Fruit fly (Drosophila melanogaster) whole organism, pupa: ENCODE measurements around the gene Hr38.
A peak's percentile ranks its signal among the peaks of the same experiment; 100 is the strongest.

Experiments used
- CG10348 ChIP-seq: fragments of 200-800 bp; sonication (Bioruptor generic); IDR thresholded peaks from 2 replicates; pipeline ENCODE4 v1.3.6; 2022; ENCODE audit warnings: missing biosample characterization, missing genetic modification characterization
- CG12605 ChIP-seq: fragments of 200-800 bp; sonication (Bioruptor generic); IDR thresholded peaks from 2 replicates; pipeline ENCODE4 v1.3.6; 2022; ENCODE audit warnings: missing biosample characterization, missing genetic modification characterization
- CG13204 ChIP-seq: fragments of 200-800 bp; sonication (Bioruptor generic); optimal IDR thresholded peaks from 2 replicates; lab custom pipeline; 2018; ENCODE audit warnings: missing biosample characterization, mild to moderate bottlenecking, missing genetic modification characterization, moderate library complexity
- CG14655 ChIP-seq: fragments of 200-800 bp; sonication (Bioruptor generic); optimal IDR thresholded peaks from 3 replicates; lab custom pipeline; 2017; ENCODE audit warnings: mild to moderate bottlenecking, missing biosample characterization, missing genetic modification reagents, missing genetic modification characterization
- CG15710 ChIP-seq: fragments of 200-800 bp; sonication (Bioruptor generic); optimal IDR thresholded peaks from 2 replicates; lab custom pipeline; 2018; ENCODE audit warnings: missing biosample characterization, mild to moderate bottlenecking, missing genetic modification characterization, moderate library complexity
- CG17806 ChIP-seq: fragments of 200-800 bp; sonication (Bioruptor generic); optimal IDR thresholded peaks from 2 replicates; lab custom pipeline; 2018; ENCODE audit warnings: missing biosample characterization, mild to moderate bottlenecking, missing genetic modification characterization, moderate library complexity
- CG32121 ChIP-seq: fragments of 200-800 bp; sonication (Bioruptor generic); IDR thresholded peaks from 2 replicates; pipeline ENCODE4 v1.3.6; 2022; ENCODE audit warnings: missing biosample characterization, missing genetic modification characterization
- CG34367 ChIP-seq: fragments of 200-800 bp; sonication (Bioruptor generic); optimal IDR thresholded peaks from 2 replicates; lab custom pipeline; 2018; ENCODE audit warnings: missing biosample characterization, mild to moderate bottlenecking, missing genetic modification characterization
- CG4496 ChIP-seq: fragments of 200-800 bp; sonication (Bioruptor generic); IDR thresholded peaks from 3 replicates; pipeline ENCODE4 v1.3.6; 2022; ENCODE audit warnings: missing biosample characterization, missing genetic modification characterization
- CG8159 ChIP-seq: fragments of 200-800 bp; sonication (Bioruptor generic); optimal IDR thresholded peaks from 3 replicates; lab custom pipeline; 2018; ENCODE audit warnings: missing biosample characterization, mild to moderate bottlenecking, missing genetic modification characterization, moderate library complexity
- CG8301 ChIP-seq: fragments of 200-800 bp; sonication (Bioruptor generic); optimal IDR thresholded peaks from 2 replicates; lab custom pipeline; 2018; ENCODE audit warnings: missing biosample characterization, mild to moderate bottlenecking, missing genetic modification characterization
- CG9948 ChIP-seq: fragments of 200-800 bp; sonication (Bioruptor generic); optimal IDR thresholded peaks from 2 replicates; lab custom pipeline; 2018; ENCODE audit warnings: missing biosample characterization, mild to moderate bottlenecking, missing genetic modification characterization, moderate library complexity
- D1 ChIP-seq: fragments of 200-800 bp; sonication (Bioruptor generic); optimal IDR thresholded peaks from 2 replicates; lab custom pipeline; 2018; ENCODE audit warnings: missing biosample characterization, mild to moderate bottlenecking, missing genetic modification characterization, moderate library complexity
- EcR ChIP-seq: fragments of 200-800 bp; sonication (Bioruptor generic); optimal IDR thresholded peaks from 3 replicates; lab custom pipeline; 2019; ENCODE audit warnings: missing biosample characterization, missing genetic modification characterization, mild to moderate bottlenecking, moderate library complexity, missing genetic modification reagents
- Ets98B ChIP-seq: fragments of 200-800 bp; sonication (Bioruptor generic); IDR thresholded peaks from 2 replicates; pipeline ENCODE4 v1.3.6; 2022; ENCODE audit warnings: missing biosample characterization, missing genetic modification characterization
- Pif1A ChIP-seq: fragments of 200-800 bp; sonication (Bioruptor generic); optimal IDR thresholded peaks from 3 replicates; lab custom pipeline; 2016; ENCODE audit warnings: missing biosample characterization, missing genetic modification characterization
- Pif1B ChIP-seq: fragments of 200-800 bp; sonication (Bioruptor generic); optimal IDR thresholded peaks from 3 replicates; lab custom pipeline; 2016; ENCODE audit warnings: missing biosample characterization, missing genetic modification characterization
- Snoo ChIP-seq: fragments of 200-800 bp; sonication (Bioruptor generic); optimal IDR thresholded peaks from 3 replicates; lab custom pipeline; 2017; ENCODE audit warnings: missing biosample characterization, mild to moderate bottlenecking, missing genetic modification characterization, inconsistent platforms
- fd96Ca ChIP-seq: fragments of 200-800 bp; sonication (Bioruptor generic); IDR thresholded peaks from 3 replicates; pipeline ENCODE4 v1.3.6; 2022; ENCODE audit warnings: missing biosample characterization, missing genetic modification characterization
- gl ChIP-seq: fragments of 200-800 bp; sonication (Bioruptor generic); optimal IDR thresholded peaks from 2 replicates; lab custom pipeline; 2018; ENCODE audit warnings: missing biosample characterization, mild to moderate bottlenecking, missing genetic modification characterization
- rn ChIP-seq: fragments of 200-800 bp; sonication (Bioruptor generic); IDR thresholded peaks from 2 replicates; pipeline ENCODE4 v1.3.6; 2022; ENCODE audit warnings: missing biosample characterization, missing genetic modification characterization

Hr38 gene

dm6 chr2L:20758847-20759465, 44.6 kb upstream of the Hr38 start:
- TF ChIP-seq Ets98B (peak; percentile 77), CG15710 (tag; lab: Kevin White, UChicago) (peak; percentile 46), gl (tag; lab: Kevin White, UChicago) (no peak), CG9948 (tag; lab: Kevin White, UChicago) (peak; percentile 76), CG17806 (tag; lab: Kevin White, UChicago) (peak; percentile 77), CG34367 (tag; lab: Kevin White, UChicago) (no peak), rn (GFP tag; lab: Robert Waterston, UW) (peak; percentile 46; the same call in 1 of the 2 replicates), EcR (GFP tag; lab: Kevin White, UChicago) (no peak), Pif1B (GFP tag; lab: Kevin White, UChicago) (peak; percentile 32), fd96Ca (peak; percentile 77), Pif1A (peak; percentile 75), D1 (tag; lab: Kevin White, UChicago) (peak; percentile 60), CG14655 (GFP tag; lab: Kevin White, UChicago) (peak; percentile 94), Snoo (tag; lab: Kevin White, UChicago) (peak; percentile 32), CG32121 (GFP tag; lab: Robert Waterston, UW) (peak; percentile 77), CG4496 (peak; percentile 90), CG13204 (GFP tag; lab: Kevin White, UChicago) (no peak), CG12605 (GFP tag; lab: Robert Waterston, UW) (peak; percentile 75; the same call in 1 of the 2 replicates), CG10348 (GFP tag; lab: Robert Waterston, UW) (peak; percentile 12; the same call in 1 of the 2 replicates), CG8159 (tag; lab: Kevin White, UChicago) (peak; percentile 74), CG8301 (tag; lab: Kevin White, UChicago) (peak; percentile 93)
- TF ChIP-seq, all 21 proteins: peak for 17

- TF ChIP-seq CG4496 (peak; percentile 72; the same call in 2 of the 3 replicates), CG12605 (GFP tag; lab: Robert Waterston, UW) (peak; percentile 67), CG10348 (GFP tag; lab: Robert Waterston, UW) (no peak), Ets98B (peak; percentile 77), Pif1A (no peak), CG15710 (tag; lab: Kevin White, UChicago) (no peak), CG8301 (tag; lab: Kevin White, UChicago) (peak; percentile 44), CG32121 (GFP tag; lab: Robert Waterston, UW) (no peak), fd96Ca (peak; percentile 74), gl (tag; lab: Kevin White, UChicago) (no peak), CG14655 (GFP tag; lab: Kevin White, UChicago) (no peak)
These were observed 43.9 kb upstream of the Hr38 start for dm6 chr2L:20758188-20758846.

dm6 chr2L:20757808-20758187, 43.4 kb upstream of the Hr38 start, which contains the start of the genes Rhau and dia:
Gene Rhau, minus strand, starts transcription at chr2L:20757985.
Gene dia, plus strand, starts transcription at chr2L:20758144.
- TF ChIP-seq Snoo (tag; lab: Kevin White, UChicago) (peak; percentile 7), CG9948 (tag; lab: Kevin White, UChicago) (no peak), gl (tag; lab: Kevin White, UChicago) (no peak), CG10348 (GFP tag; lab: Robert Waterston, UW) (no peak), CG12605 (GFP tag; lab: Robert Waterston, UW) (no peak), CG14655 (GFP tag; lab: Kevin White, UChicago) (no peak)

dm6 chr2L:20752160-20752559, 37.8 kb upstream of the Hr38 start, which contains the start of the genes Amacr and Ns4:
Gene Amacr, minus strand, starts transcription at chr2L:20752341.
Gene Ns4, plus strand, starts transcription at chr2L:20752476.
- TF ChIP-seq EcR (GFP tag; lab: Kevin White, UChicago) (no peak), CG8301 (tag; lab: Kevin White, UChicago) (peak; percentile 60), CG10348 (GFP tag; lab: Robert Waterston, UW) (no peak), CG32121 (GFP tag; lab: Robert Waterston, UW) (peak; percentile 71), CG14655 (GFP tag; lab: Kevin White, UChicago) (no peak), CG9948 (tag; lab: Kevin White, UChicago) (peak; percentile 44), fd96Ca (peak; percentile 80), CG4496 (peak; percentile 76), Pif1B (GFP tag; lab: Kevin White, UChicago) (no peak), CG8159 (tag; lab: Kevin White, UChicago) (peak; percentile 55), rn (GFP tag; lab: Robert Waterston, UW) (no peak; the same call in 1 of the 2 replicates), Ets98B (peak; percentile 65), CG34367 (tag; lab: Kevin White, UChicago) (peak; percentile 37), CG15710 (tag; lab: Kevin White, UChicago) (peak; percentile 61), Pif1A (no peak), gl (tag; lab: Kevin White, UChicago) (peak; percentile 52), CG13204 (GFP tag; lab: Kevin White, UChicago) (no peak), CG17806 (tag; lab: Kevin White, UChicago) (peak; percentile 45), Snoo (tag; lab: Kevin White, UChicago) (peak; percentile 71), CG12605 (GFP tag; lab: Robert Waterston, UW) (peak; percentile 52; the same call in 1 of the 2 replicates), D1 (tag; lab: Kevin White, UChicago) (no peak)
